Fruit fly (Drosophila melanogaster) whole organism, embryonic: ENCODE measurements around the gene CHOp24.

Source experiments
- CG11247 ChIP-seq: fragments of 200-800 bp; sonication (Bioruptor generic); IDR thresholded peaks from 2 replicates; pipeline ENCODE4 v1.3.6; 2022; ENCODE audit warnings: missing biosample characterization, missing genetic modification characterization
- CG11696 ChIP-seq: fragments of 200-800 bp; sonication (Bioruptor generic); IDR thresholded peaks from 2 replicates; pipeline ENCODE4 v1.3.6; 2022; ENCODE audit warnings: missing biosample characterization, missing genetic modification characterization
- CG12155 ChIP-seq: fragments of 200-800 bp; sonication (Bioruptor generic); optimal IDR thresholded peaks from 3 replicates; lab custom pipeline; 2016; ENCODE audit warnings: missing biosample characterization, missing genetic modification characterization
- CG12942 ChIP-seq: fragments of 200-800 bp; sonication (Bioruptor generic); optimal IDR thresholded peaks from 3 replicates; lab custom pipeline; 2016; ENCODE audit warnings: missing biosample characterization, missing genetic modification characterization
- CG14050 ChIP-seq: fragments of 200-800 bp; sonication (Bioruptor generic); IDR thresholded peaks from 3 replicates; pipeline ENCODE4 v1.3.6; 2022; ENCODE audit warnings: missing biosample characterization, missing genetic modification characterization
- CG14860 ChIP-seq: fragments of 200-800 bp; sonication (Bioruptor generic); IDR thresholded peaks from 3 replicates; pipeline ENCODE4 v1.3.6; 2022; ENCODE audit warnings: missing biosample characterization, missing genetic modification characterization; ENCODE audit not compliant: partially characterized antibody
- CG1603 ChIP-seq: fragments of 200-800 bp; sonication (Bioruptor generic); optimal IDR thresholded peaks from 2 replicates; lab custom pipeline; 2019; ENCODE audit warnings: missing biosample characterization, mild to moderate bottlenecking, missing genetic modification characterization, moderate library complexity
- CG17359 ChIP-seq: fragments of 200-800 bp; sonication (Bioruptor generic); optimal IDR thresholded peaks from 3 replicates; lab custom pipeline; 2018; ENCODE audit warnings: missing biosample characterization, mild to moderate bottlenecking, missing genetic modification characterization, moderate library complexity
- CG17568 ChIP-seq: fragments of 200-800 bp; sonication (Bioruptor generic); optimal IDR thresholded peaks from 2 replicates; lab custom pipeline; 2018; ENCODE audit warnings: missing biosample characterization, mild to moderate bottlenecking, missing genetic modification characterization, moderate library complexity
- CG17612 ChIP-seq: fragments of 200-800 bp; sonication (Bioruptor generic); IDR thresholded peaks from 2 replicates; pipeline ENCODE4 v1.3.6; 2022; ENCODE audit warnings: missing biosample characterization, missing genetic modification characterization
- CG1792 ChIP-seq: fragments of 200-800 bp; sonication (Bioruptor generic); optimal IDR thresholded peaks from 2 replicates; lab custom pipeline; 2016; ENCODE audit warnings: missing biosample characterization, missing genetic modification characterization
- CG18011 ChIP-seq: fragments of 200-800 bp; sonication (Bioruptor generic); optimal IDR thresholded peaks from 2 replicates; lab custom pipeline; 2017; ENCODE audit warnings: missing biosample characterization, missing genetic modification characterization, mild to moderate bottlenecking, moderate library complexity, missing genotype
- CG2120 ChIP-seq: fragments of 200-800 bp; sonication (Bioruptor generic); optimal IDR thresholded peaks from 3 replicates; lab custom pipeline; 2016; ENCODE audit warnings: missing biosample characterization, missing genetic modification characterization
- CG30431 ChIP-seq: fragments of 200-800 bp; sonication (Bioruptor generic); optimal IDR thresholded peaks from 2 replicates; lab custom pipeline; 2017; ENCODE audit warnings: missing biosample characterization, missing genetic modification characterization
- CG31441 ChIP-seq: fragments of 200-800 bp; sonication (Bioruptor generic); IDR thresholded peaks from 2 replicates; pipeline ENCODE4 v1.3.6; 2022; ENCODE audit warnings: missing biosample characterization, missing genetic modification characterization
- CG6175 ChIP-seq: fragments of 200-800 bp; sonication (Bioruptor generic); IDR thresholded peaks from 3 replicates; pipeline ENCODE4 v1.3.6; 2022; ENCODE audit warnings: missing biosample characterization, missing genetic modification characterization
- CG6791 ChIP-seq: fragments of 200-800 bp; sonication (Bioruptor generic); IDR thresholded peaks from 3 replicates; pipeline ENCODE4 v1.3.6; 2022; ENCODE audit warnings: missing biosample characterization, missing genetic modification characterization; ENCODE audit not compliant: partially characterized antibody
- CG7271 ChIP-seq: fragments of 200-800 bp; sonication (Bioruptor generic); optimal IDR thresholded peaks from 2 replicates; lab custom pipeline; 2018; ENCODE audit warnings: missing biosample characterization, mild to moderate bottlenecking, missing genetic modification characterization, moderate library complexity
- CG8359 ChIP-seq: fragments of 200-800 bp; sonication (Bioruptor generic); optimal IDR thresholded peaks from 2 replicates; lab custom pipeline; 2017; ENCODE audit warnings: missing biosample characterization, mild to moderate bottlenecking, missing genetic modification characterization, borderline replicate concordance
- CG9215 ChIP-seq: fragments of 200-800 bp; sonication (Bioruptor generic); IDR thresholded peaks from 2 replicates; pipeline ENCODE4 v1.3.6; 2022; ENCODE audit warnings: missing biosample characterization, missing genetic modification characterization
- CG9797 ChIP-seq: fragments of 200-800 bp; sonication (Bioruptor generic); optimal IDR thresholded peaks from 3 replicates; lab custom pipeline; 2018; ENCODE audit warnings: missing biosample characterization, mild to moderate bottlenecking, missing genetic modification characterization
- CG9817 ChIP-seq: fragments of 200-800 bp; sonication (Bioruptor generic); optimal IDR thresholded peaks from 2 replicates; lab custom pipeline; 2018; ENCODE audit warnings: missing biosample characterization, mild to moderate bottlenecking, missing genetic modification characterization, moderate library complexity
- CHES-1-like ChIP-seq: fragments of 200-800 bp; sonication (Bioruptor generic); optimal IDR thresholded peaks from 2 replicates; lab custom pipeline; 2016; ENCODE audit warnings: missing biosample characterization, missing genetic modification characterization
- Chrac-16 ChIP-seq: fragments of 200-800 bp; sonication (Bioruptor generic); optimal IDR thresholded peaks from 3 replicates; lab custom pipeline; 2016; ENCODE audit warnings: missing biosample characterization, missing genetic modification characterization
- Dip3 ChIP-seq: fragments of 200-800 bp; sonication (Bioruptor generic); optimal IDR thresholded peaks from 3 replicates; lab custom pipeline; 2016; ENCODE audit warnings: missing biosample characterization, missing genetic modification characterization
- HLH4C ChIP-seq: fragments of 200-800 bp; sonication (Bioruptor generic); IDR thresholded peaks from 3 replicates; pipeline ENCODE4 v1.3.6; 2022; ENCODE audit warnings: missing biosample characterization, missing genetic modification characterization; ENCODE audit not compliant: partially characterized antibody
- HLH54F ChIP-seq: fragments of 200-800 bp; sonication (Bioruptor generic); optimal IDR thresholded peaks from 3 replicates; lab custom pipeline; 2016; ENCODE audit warnings: missing biosample characterization, missing genetic modification characterization
- HmgD ChIP-seq: fragments of 200-800 bp; sonication (Bioruptor generic); optimal IDR thresholded peaks from 3 replicates; lab custom pipeline; 2016; ENCODE audit warnings: missing biosample characterization, missing genetic modification characterization
- Hr78 ChIP-seq, 2 experiments: fragments of 200-800 bp in 1 of 2; fragments of >200 bp in 1 of 2; sonication (Bioruptor generic) in 1 of 2; optimal IDR thresholded peaks; 2 replicates each; lab custom pipeline; 2017 to 2019; ENCODE audit warnings: missing biosample characterization in 2 of 2, missing genetic modification characterization in 2 of 2, mild to moderate bottlenecking in 1 of 2, moderate library complexity in 1 of 2
- Opbp ChIP-seq: fragments of 200-800 bp; sonication (Bioruptor generic); IDR thresholded peaks from 3 replicates; pipeline ENCODE4 v1.3.6; 2022; ENCODE audit warnings: missing biosample characterization, missing genetic modification characterization; ENCODE audit not compliant: partially characterized antibody
- Scr ChIP-seq: fragments of 200-800 bp; sonication (Bioruptor generic); IDR thresholded peaks from 2 replicates; pipeline ENCODE4 v1.3.6; 2022; ENCODE audit warnings: missing biosample characterization, missing genetic modification characterization; ENCODE audit not compliant: partially characterized antibody
- Side ChIP-seq: fragments of 200-800 bp; sonication (Bioruptor generic); optimal IDR thresholded peaks from 2 replicates; lab custom pipeline; 2016; ENCODE audit warnings: missing biosample characterization, missing genetic modification characterization
- Spps ChIP-seq: fragments of 200-800 bp; sonication (Bioruptor generic); optimal IDR thresholded peaks from 2 replicates; lab custom pipeline; 2018; ENCODE audit warnings: missing biosample characterization, mild to moderate bottlenecking, missing genetic modification characterization
- Ssrp ChIP-seq: fragments of 200-800 bp; sonication (Bioruptor generic); optimal IDR thresholded peaks from 2 replicates; lab custom pipeline; 2018; ENCODE audit warnings: missing biosample characterization, mild to moderate bottlenecking, missing genetic modification characterization, moderate library complexity
- Stat92E ChIP-seq, 3 experiments: fragments of >200 bp in 2 of 3; fragments of 200-800 bp in 1 of 3; sonication (Bioruptor generic) in 1 of 3; optimal IDR thresholded peaks; 2 replicates each; lab custom pipeline; 2017 to 2019; ENCODE audit warnings: missing biosample characterization in 3 of 3, missing genetic modification characterization in 3 of 3, mild to moderate bottlenecking in 1 of 3, moderate library complexity in 1 of 3
- abd-A ChIP-seq: fragments of 200-800 bp; sonication (Bioruptor generic); optimal IDR thresholded peaks from 3 replicates; lab custom pipeline; 2019; ENCODE audit warnings: missing biosample characterization, mild to moderate bottlenecking, missing genetic modification characterization, moderate library complexity
- bigmax ChIP-seq: fragments of 200-800 bp; sonication (Bioruptor generic); optimal IDR thresholded peaks from 2 replicates; lab custom pipeline; 2018; ENCODE audit warnings: missing biosample characterization, mild to moderate bottlenecking, missing genetic modification characterization
- chinmo ChIP-seq: fragments of 200-800 bp; sonication (Bioruptor generic); IDR thresholded peaks from 4 replicates; pipeline ENCODE4 v1.3.6; 2022; ENCODE audit warnings: missing biosample characterization, missing genetic modification characterization; ENCODE audit not compliant: partially characterized antibody
- dan ChIP-seq: fragments of 200-800 bp; sonication (Bioruptor generic); IDR thresholded peaks from 2 replicates; pipeline ENCODE4 v1.3.6; 2022; ENCODE audit warnings: missing biosample characterization, missing genetic modification characterization
- danr ChIP-seq: fragments of 200-800 bp; sonication (Bioruptor generic); IDR thresholded peaks from 2 replicates; pipeline ENCODE4 v1.3.6; 2022; ENCODE audit warnings: missing biosample characterization, missing genetic modification characterization
- kay ChIP-seq: fragments of 200-800 bp; sonication (Bioruptor generic); optimal IDR thresholded peaks from 2 replicates; lab custom pipeline; 2016; ENCODE audit warnings: missing biosample characterization, missing genetic modification characterization
- lbe ChIP-seq: fragments of 200-800 bp; sonication (Bioruptor generic); optimal IDR thresholded peaks from 2 replicates; lab custom pipeline; 2016; ENCODE audit warnings: missing biosample characterization, mild to moderate bottlenecking, missing genetic modification characterization
- lmd ChIP-seq: fragments of 200-800 bp; sonication (Bioruptor generic); IDR thresholded peaks from 2 replicates; pipeline ENCODE4 v1.3.6; 2022; ENCODE audit warnings: missing biosample characterization, missing genetic modification characterization
- otp ChIP-seq: fragments of 200-800 bp; sonication (Bioruptor generic); IDR thresholded peaks from 3 replicates; pipeline ENCODE4, ENCODE4 v1.3.6; 2022; ENCODE audit warnings: missing biosample characterization, missing genetic modification characterization
- sens-2 ChIP-seq: fragments of 200-800 bp; sonication (Bioruptor generic); IDR thresholded peaks from 2 replicates; pipeline ENCODE4 v1.3.6; 2022; ENCODE audit warnings: missing biosample characterization, missing genetic modification characterization
- slp2 ChIP-seq: fragments of 200-800 bp; sonication (Bioruptor generic); optimal IDR thresholded peaks from 2 replicates; lab custom pipeline; 2016; ENCODE audit warnings: missing biosample characterization, missing genetic modification characterization
- stwl ChIP-seq: fragments of 200-800 bp; sonication (Bioruptor generic); optimal IDR thresholded peaks from 3 replicates; lab custom pipeline; 2018; ENCODE audit warnings: missing biosample characterization, mild to moderate bottlenecking, missing genetic modification characterization, moderate library complexity
- tup ChIP-seq: fragments of 200-800 bp; sonication (Bioruptor generic); optimal IDR thresholded peaks from 2 replicates; lab custom pipeline; 2016; ENCODE audit warnings: missing biosample characterization, mild to moderate bottlenecking, missing genetic modification characterization, moderate library complexity

The CHOp24 gene

dm6 chrX:4589951-4590771, 49.5 kb downstream of the CHOp24 start (continued):
- TF ChIP-seq CG8359 (GFP tag; lab: Kevin White, UChicago) = no peak
- peak; percentile 85 for TF ChIP-seq danr (GFP tag; lab: Robert Waterston, UW)
- no peak for TF ChIP-seq bigmax (GFP tag; lab: Kevin White, UChicago)
- TF ChIP-seq kay = peak; percentile 66
- peak; percentile 84 for TF ChIP-seq CG9215
- TF ChIP-seq lbe = no peak
- peak; percentile 97 for TF ChIP-seq CG1603 (tag; lab: Kevin White, UChicago)
- no peak for TF ChIP-seq Stat92E (GFP tag; optimal IDR thresholded peaks at IDR 0.05; lab: Kevin White, UChicago)
- peak; percentile 95 for TF ChIP-seq otp (GFP tag; lab: Robert Waterston, UW)
- TF ChIP-seq CG17612 (GFP tag; lab: Robert Waterston, UW) = peak; percentile 76
- peak; percentile 41 for TF ChIP-seq Spps (tag; lab: Kevin White, UChicago)
- peak; percentile 8 for TF ChIP-seq CG9797 (GFP tag; lab: Kevin White, UChicago)
- TF ChIP-seq CG6791 = no peak
- TF ChIP-seq HLH4C (GFP tag; lab: Robert Waterston, UW) = no peak
- peak; percentile 89 for TF ChIP-seq Chrac-16
- peak; percentile 60 for TF ChIP-seq CG31441 (GFP tag; lab: Robert Waterston, UW)
- peak; percentile 19 for TF ChIP-seq CG7271 (tag; lab: Kevin White, UChicago)
- peak; percentile 12 for TF ChIP-seq HLH54F (GFP tag; lab: Kevin White, UChicago)
- TF ChIP-seq Side (GFP tag; lab: Kevin White, UChicago) = peak; percentile 48
- no peak for TF ChIP-seq CG17568 (GFP tag; lab: Kevin White, UChicago)
- TF ChIP-seq Opbp (GFP tag; lab: Robert Waterston, UW) = no peak
- peak; percentile 92 for TF ChIP-seq dan
- no peak for TF ChIP-seq CG1792
- peak; percentile 60 for TF ChIP-seq CG11696
- TF ChIP-seq CHES-1-like = peak; percentile 36
- peak; percentile 83 for TF ChIP-seq CG12942 (GFP tag; lab: Kevin White, UChicago)
- peak; percentile 13 for TF ChIP-seq slp2 (GFP tag; lab: Kevin White, UChicago)
- TF ChIP-seq CG14050 (GFP tag; lab: Robert Waterston, UW) = peak; percentile 89
- TF ChIP-seq stwl (tag; lab: Kevin White, UChicago) = no peak
- TF ChIP-seq Dip3 (GFP tag; lab: Kevin White, UChicago) = no peak
- no peak for TF ChIP-seq Scr (GFP tag; lab: Robert Waterston, UW)
- peak; percentile 81 for TF ChIP-seq CG17359
- peak; percentile 73; the same call in 1 of the 4 replicates for TF ChIP-seq chinmo (GFP tag; lab: Robert Waterston, UW)
- TF ChIP-seq CG2120 (GFP tag; lab: Kevin White, UChicago) = peak; percentile 53
- TF ChIP-seq sens-2 (GFP tag; lab: Robert Waterston, UW) = peak; percentile 87; the same call in 1 of the 2 replicates
- no peak for TF ChIP-seq CG14860 (GFP tag; lab: Robert Waterston, UW)
- TF ChIP-seq CG11247 (GFP tag; lab: Robert Waterston, UW) = peak; percentile 87
- peak; percentile 62 for TF ChIP-seq CG18011 (GFP tag; lab: Kevin White, UChicago)
- peak; percentile 12 for TF ChIP-seq HmgD
- TF ChIP-seq lmd = peak; percentile 92
- no peak for TF ChIP-seq Hr78 (GFP tag; optimal IDR thresholded peaks at IDR 0.05; lab: Kevin White, UChicago)
- peak; percentile 92 for TF ChIP-seq CG30431 (GFP tag; lab: Kevin White, UChicago)
- TF ChIP-seq Ssrp (tag; lab: Kevin White, UChicago) = peak; percentile 69
- TF ChIP-seq tup (GFP tag; lab: Kevin White, UChicago) = no peak
- peak; percentile 69 for TF ChIP-seq CG12155 (GFP tag; lab: Kevin White, UChicago)
- peak; percentile 36 for TF ChIP-seq abd-A (tag; lab: Kevin White, UChicago)
- TF ChIP-seq CG9817 (tag; lab: Kevin White, UChicago) = peak; percentile 69
- peak; percentile 82 for TF ChIP-seq CG6175 (GFP tag; lab: Robert Waterston, UW)
